Fruit fly (Drosophila melanogaster) whole organism, prepupa: Measurements from ENCODE around the gene CG15891.

Experiments used
- CG10631 ChIP-seq: fragments of 200-800 bp; sonication (Bioruptor generic); optimal IDR thresholded peaks from 2 replicates; lab custom pipeline; 2016; ENCODE audit warnings: missing biosample characterization, missing genetic modification characterization
- CG11294 ChIP-seq: fragments of 200-800 bp; sonication (Bioruptor generic); IDR thresholded peaks from 2 replicates; pipeline ENCODE4 v1.3.6; 2022; ENCODE audit warnings: missing biosample characterization, missing genetic modification characterization
- CG11762 ChIP-seq: fragments of 200-800 bp; sonication (Bioruptor generic); optimal IDR thresholded peaks from 3 replicates; lab custom pipeline; 2016; ENCODE audit warnings: missing biosample characterization, missing genetic modification characterization; ENCODE audit not compliant: insufficient read depth
- CG11902 ChIP-seq: fragments of 200-800 bp; sonication (Bioruptor generic); optimal IDR thresholded peaks from 3 replicates; lab custom pipeline; 2016; ENCODE audit warnings: missing biosample characterization, missing genetic modification characterization
- CG15336 ChIP-seq: fragments of 200-800 bp; sonication (Bioruptor generic); IDR thresholded peaks from 2 replicates; pipeline ENCODE4 v1.3.6; 2022; ENCODE audit warnings: missing biosample characterization, missing genetic modification characterization
- CG16779 ChIP-seq: fragments of 200-800 bp; sonication (Bioruptor generic); optimal IDR thresholded peaks from 3 replicates; lab custom pipeline; 2017; ENCODE audit warnings: missing biosample characterization, mild to moderate bottlenecking, missing genetic modification characterization
- CG3032 ChIP-seq: fragments of 200-800 bp; optimal IDR thresholded peaks from 2 replicates; lab custom pipeline; 2019; ENCODE audit warnings: missing biosample characterization, mild to moderate bottlenecking, missing genetic modification characterization, moderate library complexity
- CG31627 ChIP-seq: fragments of 200-800 bp; sonication (Bioruptor generic); optimal IDR thresholded peaks from 3 replicates; lab custom pipeline; 2016; ENCODE audit warnings: missing biosample characterization, missing genetic modification characterization
- CG32006 ChIP-seq: fragments of 200-800 bp; sonication (Bioruptor generic); optimal IDR thresholded peaks from 3 replicates; lab custom pipeline; 2017; ENCODE audit warnings: missing biosample characterization, mild to moderate bottlenecking, missing genetic modification characterization
- CG34406 ChIP-seq: fragments of 200-800 bp; sonication (Bioruptor generic); optimal IDR thresholded peaks from 3 replicates; lab custom pipeline; 2016; ENCODE audit warnings: missing biosample characterization, missing genetic modification characterization
- CG3919 ChIP-seq: fragments of 200-800 bp; sonication (Bioruptor generic); optimal IDR thresholded peaks from 3 replicates; lab custom pipeline; 2016; ENCODE audit warnings: missing biosample characterization, missing genetic modification characterization
- CG6276 ChIP-seq: fragments of 200-800 bp; sonication (Bioruptor generic); optimal IDR thresholded peaks from 2 replicates; lab custom pipeline; 2017; ENCODE audit warnings: missing biosample characterization, mild to moderate bottlenecking, missing genetic modification characterization
- CG6792 ChIP-seq: fragments of 200-800 bp; sonication (Bioruptor generic); optimal IDR thresholded peaks from 3 replicates; lab custom pipeline; 2016; ENCODE audit warnings: missing biosample characterization, missing genetic modification characterization
- CG6854 ChIP-seq: fragments of 200-800 bp; sonication (Bioruptor generic); optimal IDR thresholded peaks from 2 replicates; lab custom pipeline; 2017; ENCODE audit warnings: missing biosample characterization, mild to moderate bottlenecking, missing genetic modification characterization
- CG7368 ChIP-seq: fragments of 200-800 bp; sonication (Bioruptor generic); optimal IDR thresholded peaks from 3 replicates; lab custom pipeline; 2016; ENCODE audit warnings: missing biosample characterization, missing genetic modification characterization
- CG8319 ChIP-seq: fragments of 200-800 bp; sonication (Bioruptor generic); optimal IDR thresholded peaks from 3 replicates; lab custom pipeline; 2016; ENCODE audit warnings: missing biosample characterization, missing genetic modification characterization
- CG9139 ChIP-seq: fragments of 200-800 bp; sonication (Bioruptor generic); optimal IDR thresholded peaks from 3 replicates; lab custom pipeline; 2017; ENCODE audit warnings: missing biosample characterization, mild to moderate bottlenecking, missing genetic modification characterization
- Eip75B ChIP-seq: fragments of 200-800 bp; sonication (Bioruptor generic); optimal IDR thresholded peaks from 3 replicates; lab custom pipeline; 2016; ENCODE audit warnings: missing biosample characterization, missing genetic modification characterization
- Eip78C ChIP-seq: fragments of 200-800 bp; sonication (Bioruptor generic); peaks from one replicate; lab custom pipeline; 2016; ENCODE audit warnings: missing biosample characterization, missing genetic modification characterization
- Eip93F ChIP-seq: fragments of 200-800 bp; sonication (Bioruptor generic); optimal IDR thresholded peaks from 2 replicates; lab custom pipeline; 2016; ENCODE audit warnings: missing biosample characterization, mild to moderate bottlenecking, missing genetic modification characterization
- Ets21C ChIP-seq: fragments of 200-800 bp; sonication (Bioruptor generic); optimal IDR thresholded peaks from 3 replicates; lab custom pipeline; 2016; ENCODE audit warnings: missing biosample characterization, missing genetic modification characterization
- Ets96B ChIP-seq: fragments of 200-800 bp; optimal IDR thresholded peaks from 2 replicates; lab custom pipeline; 2019; ENCODE audit warnings: missing biosample characterization, mild to moderate bottlenecking, missing genetic modification characterization, moderate library complexity
- Gug ChIP-seq: fragments of 200-800 bp; sonication (Bioruptor generic); IDR thresholded peaks from 2 replicates; pipeline ENCODE4 v1.3.6; 2022; ENCODE audit warnings: missing biosample characterization, missing genetic modification characterization
- Hr38 ChIP-seq: sonication (Bioruptor generic); optimal IDR thresholded peaks from 2 replicates; lab custom pipeline; 2016; ENCODE audit warnings: missing biosample characterization, missing genetic modification characterization
- Hr39 ChIP-seq: fragments of 200-800 bp; sonication (Bioruptor generic); optimal IDR thresholded peaks from 2 replicates; lab custom pipeline; 2016; ENCODE audit warnings: missing biosample characterization, missing genetic modification characterization
- Lpt ChIP-seq: fragments of 200-800 bp; sonication (Bioruptor generic); optimal IDR thresholded peaks from 3 replicates; lab custom pipeline; 2016; ENCODE audit warnings: missing biosample characterization, missing genetic modification characterization
- Met ChIP-seq: fragments of 200-800 bp; sonication (Bioruptor generic); optimal IDR thresholded peaks from 3 replicates; lab custom pipeline; 2016; ENCODE audit warnings: missing biosample characterization, missing genetic modification characterization
- Smox ChIP-seq: fragments of 200-800 bp; sonication (Bioruptor generic); optimal IDR thresholded peaks from 3 replicates; lab custom pipeline; 2016; ENCODE audit warnings: missing biosample characterization, missing genetic modification characterization
- Sox15 ChIP-seq: fragments of 200-800 bp; sonication (Bioruptor generic); optimal IDR thresholded peaks from 3 replicates; lab custom pipeline; 2016; ENCODE audit warnings: missing biosample characterization, missing genetic modification characterization
- achi ChIP-seq: fragments of 200-800 bp; sonication (Bioruptor generic); optimal IDR thresholded peaks from 3 replicates; lab custom pipeline; 2016; ENCODE audit warnings: missing biosample characterization, missing genetic modification characterization
- acj6 ChIP-seq: fragments of 200-800 bp; sonication (Bioruptor generic); optimal IDR thresholded peaks from 3 replicates; lab custom pipeline; 2016; ENCODE audit warnings: missing biosample characterization, missing genetic modification characterization
- cyc ChIP-seq: fragments of 200-800 bp; sonication (Bioruptor generic); optimal IDR thresholded peaks from 3 replicates; lab custom pipeline; 2016; ENCODE audit warnings: missing biosample characterization, missing genetic modification characterization
- dac ChIP-seq: fragments of 200-800 bp; sonication (Bioruptor generic); optimal IDR thresholded peaks from 2 replicates; lab custom pipeline; 2017; ENCODE audit warnings: missing biosample characterization, mild to moderate bottlenecking, missing genetic modification characterization
- dsx ChIP-seq: fragments of 200-800 bp; optimal IDR thresholded peaks from 3 replicates; lab custom pipeline; 2019; ENCODE audit warnings: missing biosample characterization, mild to moderate bottlenecking, missing genetic modification characterization, moderate library complexity; ENCODE audit not compliant: poor library complexity, severe bottlenecking
- eg ChIP-seq: fragments of 200-800 bp; sonication (Bioruptor generic); IDR thresholded peaks from 3 replicates; pipeline ENCODE4 v1.3.6; 2022; ENCODE audit warnings: missing biosample characterization, missing genetic modification characterization
- esn ChIP-seq: fragments of 200-800 bp; sonication (Bioruptor generic); optimal IDR thresholded peaks from 2 replicates; lab custom pipeline; 2016; ENCODE audit warnings: missing biosample characterization, mild to moderate bottlenecking, missing genetic modification characterization, moderate library complexity
- fd85E ChIP-seq: fragments of 200-800 bp; sonication (Bioruptor generic); optimal IDR thresholded peaks from 3 replicates; lab custom pipeline; 2016; ENCODE audit warnings: missing biosample characterization, missing genetic modification characterization
- fkh ChIP-seq: fragments of 200-800 bp; sonication (Bioruptor generic); optimal IDR thresholded peaks from 3 replicates; lab custom pipeline; 2017; ENCODE audit warnings: missing biosample characterization, mild to moderate bottlenecking, missing genetic modification characterization, moderate library complexity
- lz ChIP-seq: fragments of 200-800 bp; sonication (Bioruptor generic); optimal IDR thresholded peaks from 3 replicates; lab custom pipeline; 2016; ENCODE audit warnings: missing biosample characterization, missing genetic modification characterization
- net ChIP-seq: fragments of 200-800 bp; sonication (Bioruptor generic); optimal IDR thresholded peaks from 3 replicates; lab custom pipeline; 2016; ENCODE audit warnings: missing biosample characterization, missing genetic modification characterization
- pdm3 ChIP-seq: fragments of 200-800 bp; sonication (Bioruptor generic); optimal IDR thresholded peaks from 3 replicates; lab custom pipeline; 2016; ENCODE audit warnings: missing biosample characterization, missing genetic modification characterization
- salr ChIP-seq, 2 experiments: fragments of 200-800 bp; sonication (Bioruptor generic); optimal IDR thresholded peaks; 3 replicates each; lab custom pipeline; 2016 to 2018; ENCODE audit warnings: missing biosample characterization in 2 of 2, missing genetic modification characterization in 2 of 2, mild to moderate bottlenecking in 1 of 2
- spab ChIP-seq: fragments of 200-800 bp; sonication (Bioruptor generic); optimal IDR thresholded peaks from 2 replicates; lab custom pipeline; 2017; ENCODE audit warnings: missing biosample characterization, mild to moderate bottlenecking, missing genetic modification characterization, missing genetic modification reagents
- ss ChIP-seq, 2 experiments: fragments of 200-800 bp; sonication (Bioruptor generic); optimal IDR thresholded peaks; 2 replicates in 1 of 2; 3 replicates in 1 of 2; lab custom pipeline; 2017 to 2018; ENCODE audit warnings: mild to moderate bottlenecking in 2 of 2, missing biosample characterization in 2 of 2, missing genetic modification characterization in 2 of 2, moderate library complexity in 1 of 2
- svp ChIP-seq: fragments of 200-800 bp; sonication (Bioruptor generic); peaks from one replicate; lab custom pipeline; 2016; ENCODE audit warnings: missing biosample characterization, missing genetic modification characterization
- topi ChIP-seq: fragments of 200-800 bp; sonication (Bioruptor generic); optimal IDR thresholded peaks from 3 replicates; lab custom pipeline; 2016; ENCODE audit warnings: missing biosample characterization, missing genetic modification characterization
- vri ChIP-seq: fragments of 200-800 bp; sonication (Bioruptor generic); optimal IDR thresholded peaks from 3 replicates; lab custom pipeline; 2016; ENCODE audit warnings: missing biosample characterization, mild to moderate bottlenecking, missing genetic modification characterization

Gene CG15891

DNA sequence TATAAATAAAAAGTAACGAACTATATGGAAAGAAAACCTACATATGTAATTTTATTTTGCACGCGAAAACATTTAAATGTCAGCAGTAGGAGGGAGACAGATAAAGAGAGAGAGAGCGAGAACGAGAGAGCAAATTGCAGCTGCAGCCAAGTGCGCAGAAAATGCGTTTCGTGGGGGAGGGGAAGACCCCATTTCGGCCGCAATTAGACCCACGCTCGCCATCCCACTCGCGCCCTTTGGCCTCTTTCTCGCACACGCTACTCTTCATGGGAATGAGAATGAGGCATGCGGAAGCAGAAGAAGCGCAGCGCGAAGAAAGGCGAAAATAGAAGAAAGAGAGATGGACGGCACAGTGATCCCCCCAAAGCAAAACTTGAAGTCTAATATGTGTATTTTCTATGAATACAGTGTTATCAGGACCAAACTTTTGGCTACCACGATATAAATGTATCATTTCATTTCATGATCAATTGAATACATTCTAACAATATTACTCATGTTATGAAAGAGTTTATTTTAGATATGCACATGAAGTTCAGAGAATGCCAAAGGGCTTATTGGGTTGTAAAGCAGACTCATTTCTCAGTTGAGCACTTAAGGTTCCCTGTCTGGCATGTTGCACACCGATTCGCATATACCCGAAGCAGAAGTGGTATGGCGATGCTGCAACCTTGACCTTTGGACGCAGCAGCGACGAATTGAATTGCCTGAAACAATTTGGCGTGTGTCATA is 38.0 kb upstream of the CG15891 start (continued):
- TF ChIP-seq Eip93F (GFP tag; lab: Kevin White, UChicago): no peak
- TF ChIP-seq CG9139: no peak
- peak; percentile 41; the same call in 1 of the 2 replicates for TF ChIP-seq CG15336 (GFP tag; lab: Robert Waterston, UW)
- TF ChIP-seq CG10631: peak; percentile 20
- TF ChIP-seq CG31627 (GFP tag; lab: Kevin White, UChicago): no peak
- TF ChIP-seq fkh (GFP tag; lab: Kevin White, UChicago): no peak
- no peak for TF ChIP-seq CG3032
- peak; percentile 26 for TF ChIP-seq lz (GFP tag; lab: Kevin White, UChicago)
- TF ChIP-seq acj6: peak; percentile 14
- peak; percentile 2 for TF ChIP-seq CG34406
- peak; percentile 26 for TF ChIP-seq achi (GFP tag; lab: Kevin White, UChicago)
- peak; percentile 28 for TF ChIP-seq Hr39 (GFP tag; lab: Kevin White, UChicago)
- TF ChIP-seq CG32006 (GFP tag; lab: Kevin White, UChicago): peak; percentile 63
- peak; percentile 39 for TF ChIP-seq spab (GFP tag; lab: Kevin White, UChicago)
- peak; percentile 35; the same call in 2 of the 3 replicates for TF ChIP-seq eg (GFP tag; lab: Robert Waterston, UW)
- no peak for TF ChIP-seq CG11902 (GFP tag; lab: Kevin White, UChicago)
- TF ChIP-seq vri (GFP tag; lab: Kevin White, UChicago): no peak
- no peak for TF ChIP-seq Ets21C (GFP tag; lab: Kevin White, UChicago)
- peak; percentile 18 for TF ChIP-seq Ets96B
- peak; percentile 9 for TF ChIP-seq CG8319 (GFP tag; lab: Kevin White, UChicago)
- peak; percentile 29 for TF ChIP-seq Smox
- peak; percentile 11 for TF ChIP-seq CG6792 (GFP tag; lab: Kevin White, UChicago)
- peak; percentile 40 for TF ChIP-seq Eip75B (GFP tag; lab: Kevin White, UChicago)
- TF ChIP-seq CG6854: no peak
- TF ChIP-seq dsx: no peak
- TF ChIP-seq dac (GFP tag; lab: Kevin White, UChicago): peak; percentile 34
- no peak for TF ChIP-seq cyc (GFP tag; lab: Kevin White, UChicago)
- TF ChIP-seq CG11294 (GFP tag; lab: Robert Waterston, UW): no peak
- no peak for TF ChIP-seq CG16779 (tag; lab: Kevin White, UChicago)
- peak; percentile 21 for TF ChIP-seq topi (GFP tag; lab: Kevin White, UChicago)
- TF ChIP-seq fd85E: no peak
- peak; percentile 62 for TF ChIP-seq Eip78C (GFP tag; lab: Kevin White, UChicago)
- TF ChIP-seq svp (GFP tag; lab: Kevin White, UChicago): peak; percentile 86
- TF ChIP-seq salr (GFP tag; optimal IDR thresholded peaks at IDR 0.05; lab: Kevin White, UChicago): peak; percentile 22 to 31

dm6 chrX:6330369-6330949 is 35.3 kb upstream of the CG15891 start, which contains the start of gene CG42240:
TSS of gene CG42240 (plus strand) at chrX:6330842.
- peak; percentile 87 for TF ChIP-seq vri (GFP tag; lab: Kevin White, UChicago)
- TF ChIP-seq CG6792 (GFP tag; lab: Kevin White, UChicago): peak; percentile 95
- TF ChIP-seq CG9139: peak; percentile 86
- peak; percentile 96 for TF ChIP-seq Eip75B (GFP tag; lab: Kevin White, UChicago)
- peak; percentile 90 for TF ChIP-seq dac (GFP tag; lab: Kevin White, UChicago)
- TF ChIP-seq CG6276 (GFP tag; lab: Kevin White, UChicago): peak; percentile 97
- peak; percentile 93 to 95 for TF ChIP-seq ss (GFP tag; optimal IDR thresholded peaks at IDR 0.05; lab: Kevin White, UChicago)
- TF ChIP-seq salr (GFP tag; optimal IDR thresholded peaks at IDR 0.05; lab: Kevin White, UChicago): peak; percentile 75 to 96
- peak; percentile 95 for TF ChIP-seq pdm3 (GFP tag; lab: Kevin White, UChicago)
- peak; percentile 91 for TF ChIP-seq CG11762 (GFP tag; lab: Kevin White, UChicago)
- TF ChIP-seq net (GFP tag; lab: Kevin White, UChicago): peak; percentile 96
- TF ChIP-seq dsx: peak; percentile 91
- peak; percentile 86 for TF ChIP-seq Ets21C (GFP tag; lab: Kevin White, UChicago)
- TF ChIP-seq Lpt (GFP tag; lab: Kevin White, UChicago): peak; percentile 94
- TF ChIP-seq Gug: peak; percentile 73
- TF ChIP-seq Sox15 (GFP tag; lab: Kevin White, UChicago): peak; percentile 82
- peak; percentile 95 for TF ChIP-seq CG34406
- TF ChIP-seq eg (GFP tag; lab: Robert Waterston, UW): peak; percentile 66
- peak; percentile 65 for TF ChIP-seq Eip93F (GFP tag; lab: Kevin White, UChicago)
- TF ChIP-seq fd85E: peak; percentile 74
- TF ChIP-seq cyc (GFP tag; lab: Kevin White, UChicago): peak; percentile 88
- TF ChIP-seq CG3919 (GFP tag; lab: Kevin White, UChicago): peak; percentile 95
- TF ChIP-seq Hr39 (GFP tag; lab: Kevin White, UChicago): peak; percentile 88
- peak; percentile 92 for TF ChIP-seq CG10631
- TF ChIP-seq Met (GFP tag; lab: Kevin White, UChicago): peak; percentile 95
- TF ChIP-seq CG7368 (GFP tag; lab: Kevin White, UChicago): peak; percentile 91
- TF ChIP-seq esn (GFP tag; lab: Kevin White, UChicago): peak; percentile 96
- no peak for TF ChIP-seq Hr38 (GFP tag; lab: Kevin White, UChicago)
- peak; percentile 5 for TF ChIP-seq fkh (GFP tag; lab: Kevin White, UChicago)
